Fruit fly (Drosophila melanogaster) whole organism, embryonic: ENCODE data around the gene CG18262.

ENCODE experiments used
- B-H1 ChIP-seq: fragments of 200-800 bp; sonication (Bioruptor generic); IDR thresholded peaks from 3 replicates; pipeline ENCODE4 v1.3.6; 2022; ENCODE audit warnings: missing biosample characterization, missing genetic modification characterization
- CG10267 ChIP-seq: fragments of 200-800 bp; sonication (Bioruptor generic); optimal IDR thresholded peaks from 2 replicates; lab custom pipeline; 2018; ENCODE audit warnings: missing biosample characterization, mild to moderate bottlenecking, missing genetic modification characterization, moderate library complexity
- CG11398 ChIP-seq: fragments of 200-800 bp; sonication (Bioruptor generic); optimal IDR thresholded peaks from 2 replicates; lab custom pipeline; 2016; ENCODE audit warnings: missing biosample characterization, missing genetic modification characterization
- CG11560 ChIP-seq: fragments of 200-800 bp; sonication (Bioruptor generic); IDR thresholded peaks from 3 replicates; pipeline ENCODE4 v1.3.6; 2022; ENCODE audit warnings: missing biosample characterization, missing genetic modification characterization
- CG12299 ChIP-seq: fragments of 200-800 bp; sonication (Bioruptor generic); optimal IDR thresholded peaks from 2 replicates; lab custom pipeline; 2018; ENCODE audit warnings: missing biosample characterization, mild to moderate bottlenecking, missing genetic modification characterization
- CG13287 ChIP-seq: fragments of 200-800 bp; sonication (Bioruptor generic); IDR thresholded peaks from 2 replicates; pipeline ENCODE4 v1.3.6; 2022; ENCODE audit warnings: missing biosample characterization, missing genetic modification characterization; ENCODE audit not compliant: partially characterized antibody
- CG13296 ChIP-seq: fragments of 200-800 bp; sonication (Bioruptor generic); optimal IDR thresholded peaks from 3 replicates; lab custom pipeline; 2018; ENCODE audit warnings: missing biosample characterization, mild to moderate bottlenecking, missing genetic modification characterization
- CG14860 ChIP-seq: fragments of 200-800 bp; sonication (Bioruptor generic); IDR thresholded peaks from 3 replicates; pipeline ENCODE4 v1.3.6; 2022; ENCODE audit warnings: missing biosample characterization, missing genetic modification characterization; ENCODE audit not compliant: partially characterized antibody
- CG16813 ChIP-seq: fragments of 200-800 bp; sonication (Bioruptor generic); IDR thresholded peaks from 3 replicates; pipeline ENCODE4 v1.3.6; 2022; ENCODE audit warnings: missing biosample characterization, missing genetic modification characterization; ENCODE audit not compliant: partially characterized antibody
- CG17802 ChIP-seq: fragments of 200-800 bp; sonication (Bioruptor generic); optimal IDR thresholded peaks from 2 replicates; lab custom pipeline; 2018; ENCODE audit warnings: missing biosample characterization, mild to moderate bottlenecking, missing genetic modification characterization, moderate library complexity
- CG3407 ChIP-seq: fragments of 200-800 bp; sonication (Bioruptor generic); optimal IDR thresholded peaks from 2 replicates; lab custom pipeline; 2018; ENCODE audit warnings: missing biosample characterization, mild to moderate bottlenecking, missing genetic modification characterization
- CG6272 ChIP-seq: fragments of 200-800 bp; sonication (Bioruptor generic); IDR thresholded peaks from 2 replicates; pipeline ENCODE4 v1.3.6; 2022; ENCODE audit warnings: missing biosample characterization, missing genetic modification characterization
- CG6791 ChIP-seq: fragments of 200-800 bp; sonication (Bioruptor generic); IDR thresholded peaks from 3 replicates; pipeline ENCODE4 v1.3.6; 2022; ENCODE audit warnings: missing biosample characterization, missing genetic modification characterization; ENCODE audit not compliant: partially characterized antibody
- CG9797 ChIP-seq: fragments of 200-800 bp; sonication (Bioruptor generic); optimal IDR thresholded peaks from 3 replicates; lab custom pipeline; 2018; ENCODE audit warnings: missing biosample characterization, mild to moderate bottlenecking, missing genetic modification characterization
- Dbx ChIP-seq: fragments of 200-800 bp; sonication (Bioruptor generic); IDR thresholded peaks from 3 replicates; pipeline ENCODE4 v1.3.6; 2022; ENCODE audit warnings: missing biosample characterization, missing genetic modification characterization
- Doc3 ChIP-seq: fragments of 200-800 bp; sonication (Bioruptor generic); IDR thresholded peaks from 3 replicates; pipeline ENCODE4 v1.3.6; 2022; ENCODE audit warnings: missing biosample characterization, missing genetic modification characterization; ENCODE audit not compliant: partially characterized antibody
- ERR ChIP-seq: fragments of 200-800 bp; sonication (Bioruptor generic); optimal IDR thresholded peaks from 2 replicates; lab custom pipeline; 2016; ENCODE audit warnings: missing biosample characterization, missing genetic modification characterization
- Ets65A ChIP-seq: fragments of 200-800 bp; sonication (Bioruptor generic); peaks from one replicate; lab custom pipeline; 2016; ENCODE audit warnings: missing biosample characterization, missing genetic modification characterization
- HLH4C ChIP-seq: fragments of 200-800 bp; sonication (Bioruptor generic); IDR thresholded peaks from 3 replicates; pipeline ENCODE4 v1.3.6; 2022; ENCODE audit warnings: missing biosample characterization, missing genetic modification characterization; ENCODE audit not compliant: partially characterized antibody
- Mes4 ChIP-seq: fragments of 200-800 bp; sonication (Bioruptor generic); optimal IDR thresholded peaks from 2 replicates; lab custom pipeline; 2016; ENCODE audit warnings: missing biosample characterization, missing genetic modification characterization
- Optix ChIP-seq: fragments of 200-800 bp; sonication (Bioruptor generic); IDR thresholded peaks from 3 replicates; pipeline ENCODE4 v1.3.6; 2022; ENCODE audit warnings: missing biosample characterization, missing genetic modification characterization
- Vsx1 ChIP-seq: fragments of 200-800 bp; sonication (Bioruptor generic); optimal IDR thresholded peaks from 2 replicates; lab custom pipeline; 2017; ENCODE audit warnings: missing biosample characterization, mild to moderate bottlenecking, missing genetic modification characterization, missing genetic modification reagents
- amos ChIP-seq: fragments of 200-800 bp; sonication (Bioruptor generic); IDR thresholded peaks from 2 replicates; pipeline ENCODE4 v1.3.6; 2022; ENCODE audit warnings: missing biosample characterization, missing genetic modification characterization; ENCODE audit not compliant: partially characterized antibody
- dan ChIP-seq: fragments of 200-800 bp; sonication (Bioruptor generic); IDR thresholded peaks from 2 replicates; pipeline ENCODE4 v1.3.6; 2022; ENCODE audit warnings: missing biosample characterization, missing genetic modification characterization
- dpn ChIP-seq, 2 experiments: fragments of 200-800 bp; sonication (Bioruptor generic); optimal IDR thresholded peaks; 3 replicates each; lab custom pipeline; 2016; ENCODE audit warnings: missing biosample characterization in 2 of 2, missing genetic modification characterization in 2 of 2
- exex ChIP-seq: fragments of 200-800 bp; sonication (Bioruptor generic); optimal IDR thresholded peaks from 4 replicates; lab custom pipeline; 2018; ENCODE audit warnings: missing biosample characterization, mild to moderate bottlenecking, missing genetic modification characterization, moderate library complexity
- fd3F ChIP-seq: fragments of 200-800 bp; sonication (Bioruptor generic); optimal IDR thresholded peaks from 2 replicates; lab custom pipeline; 2018; ENCODE audit warnings: missing biosample characterization, mild to moderate bottlenecking, missing genetic modification characterization, moderate library complexity
- gro ChIP-seq: fragments of 200-800 bp; sonication (Bioruptor generic); optimal IDR thresholded peaks from 2 replicates; lab custom pipeline; 2016; ENCODE audit warnings: missing biosample characterization, missing genetic modification characterization
- klu ChIP-seq: fragments of 200-800 bp; sonication (Bioruptor generic); IDR thresholded peaks from 2 replicates; pipeline ENCODE4 v1.3.6; 2022; ENCODE audit warnings: missing biosample characterization, missing genetic modification characterization
- lilli ChIP-seq: fragments of 200-800 bp; sonication (Bioruptor generic); optimal IDR thresholded peaks from 3 replicates; lab custom pipeline; 2016; ENCODE audit warnings: missing biosample characterization, missing genetic modification characterization
- nau ChIP-seq: fragments of 200-800 bp; sonication (Bioruptor generic); optimal IDR thresholded peaks from 3 replicates; lab custom pipeline; 2017; ENCODE audit warnings: missing biosample characterization, mild to moderate bottlenecking, missing genetic modification characterization, missing genetic modification reagents
- pfk ChIP-seq: fragments of 200-800 bp; sonication (Bioruptor generic); optimal IDR thresholded peaks from 2 replicates; lab custom pipeline; 2018; ENCODE audit warnings: missing biosample characterization, mild to moderate bottlenecking, missing genetic modification characterization, moderate library complexity
- pum ChIP-seq: fragments of 200-800 bp; sonication (Bioruptor generic); optimal IDR thresholded peaks from 2 replicates; lab custom pipeline; 2016; ENCODE audit warnings: missing biosample characterization, missing genetic modification characterization
- sc ChIP-seq, 3 experiments: fragments of >200 bp in 2 of 3; fragments of 200-800 bp in 1 of 3; sonication (Bioruptor generic) in 1 of 3; optimal IDR thresholded peaks; 2 replicates in 2 of 3; 3 replicates in 1 of 3; lab custom pipeline; 2017; ENCODE audit warnings: mild to moderate bottlenecking in 1 of 3, missing biosample characterization in 1 of 3, missing genetic modification characterization in 1 of 3, missing genetic modification reagents in 1 of 3
- slbo ChIP-seq: fragments of 200-800 bp; sonication (Bioruptor generic); IDR thresholded peaks from 2 replicates; pipeline ENCODE4 v1.3.6; 2022; ENCODE audit warnings: missing biosample characterization, missing genetic modification characterization
- stwl ChIP-seq: fragments of 200-800 bp; sonication (Bioruptor generic); optimal IDR thresholded peaks from 3 replicates; lab custom pipeline; 2018; ENCODE audit warnings: missing biosample characterization, mild to moderate bottlenecking, missing genetic modification characterization, moderate library complexity
- sug ChIP-seq: fragments of 200-800 bp; optimal IDR thresholded peaks from 2 replicates; lab custom pipeline; 2019; ENCODE audit warnings: missing biosample characterization, mild to moderate bottlenecking, missing genetic modification characterization, moderate library complexity

CG18262 gene

DNA sequence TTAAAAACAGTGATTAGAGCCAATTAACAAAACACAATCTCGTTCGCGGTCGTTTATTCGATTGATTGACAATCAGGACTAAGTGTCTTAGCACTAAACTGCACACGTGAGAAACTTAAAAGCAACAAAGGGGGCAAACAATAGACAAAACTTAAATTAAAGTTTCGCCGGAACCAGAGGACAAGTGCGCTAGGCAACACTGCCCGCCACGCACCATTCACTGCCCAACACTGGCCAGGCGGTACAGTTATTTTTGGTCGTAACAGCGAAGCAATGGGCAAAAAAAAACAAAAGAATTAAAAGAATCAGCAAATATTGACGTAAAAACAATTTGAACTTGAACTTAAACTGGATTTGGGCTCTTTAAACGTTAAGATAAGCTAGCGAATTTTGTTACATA, 15.5 kb upstream of the CG18262 start:
- TF ChIP-seq CG11398 (GFP tag; lab: Kevin White, UChicago) = no peak
- TF ChIP-seq CG10267 (tag; lab: Kevin White, UChicago) = peak; percentile 21
- no peak for TF ChIP-seq dpn (GFP tag; optimal IDR thresholded peaks at IDR 0.05; lab: Kevin White, UChicago)
- peak; percentile 45; the same call in 1 of the 3 replicates for TF ChIP-seq CG6791
- TF ChIP-seq Optix (GFP tag; lab: Robert Waterston, UW) = no peak
- no peak for TF ChIP-seq slbo
- TF ChIP-seq Ets65A (GFP tag; lab: Kevin White, UChicago) = no peak
- no peak for TF ChIP-seq Dbx
- 0 out of 3 replicates have a peak, but pooled peaks have one; percentile 31 for TF ChIP-seq CG14860
- TF ChIP-seq gro = no peak
- no peak for TF ChIP-seq pum (GFP tag; lab: Kevin White, UChicago)
- TF ChIP-seq stwl = peak; percentile 98
- 0 out of 3 replicates have a peak, but pooled peaks have one; percentile 26 for TF ChIP-seq Doc3
- TF ChIP-seq HLH4C (GFP tag; lab: Robert Waterston, UW) = no peak
- no peak for TF ChIP-seq fd3F (GFP tag; lab: Kevin White, UChicago)
- TF ChIP-seq CG13287 (GFP tag; lab: Robert Waterston, UW) = peak; percentile 45; the same call in 1 of the 2 replicates
- TF ChIP-seq CG16813 (GFP tag; lab: Robert Waterston, UW) = peak; percentile 17; the same call in 1 of the 3 replicates
- TF ChIP-seq CG6272 (GFP tag; lab: Robert Waterston, UW) = no peak
- TF ChIP-seq amos (GFP tag; lab: Robert Waterston, UW) = 0 out of 2 replicates have a peak, but pooled peaks have one; percentile 10
- TF ChIP-seq CG13296 (GFP tag; lab: Kevin White, UChicago) = no peak
- no peak for TF ChIP-seq CG9797 (GFP tag; lab: Kevin White, UChicago)
- TF ChIP-seq lilli (GFP tag; lab: Kevin White, UChicago) = no peak
- TF ChIP-seq, all 482 proteins: peak for 8

DNA sequence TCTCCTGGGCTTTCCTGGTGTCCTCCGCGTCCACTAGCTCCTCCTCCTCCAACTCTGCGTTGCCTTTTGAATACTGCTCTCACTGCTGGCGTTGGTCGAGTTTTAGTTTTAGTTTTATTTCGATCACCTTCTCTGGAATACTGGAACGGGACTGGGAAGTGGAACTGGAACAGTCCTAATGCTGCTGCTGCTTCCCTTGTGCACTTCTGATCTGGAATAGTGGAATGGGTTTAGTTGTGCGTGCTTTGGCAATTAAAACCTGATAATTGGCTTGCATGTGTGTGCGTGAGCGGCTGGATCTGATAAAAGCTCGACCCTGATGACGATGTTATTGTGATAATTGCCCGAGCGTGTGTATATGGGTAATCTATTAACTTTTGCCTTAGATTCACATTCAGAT, 12.0 kb upstream of the CG18262 start:
- TF ChIP-seq CG17802 = peak; percentile 28
- TF ChIP-seq nau (GFP tag; lab: Kevin White, UChicago) = no peak
- peak; percentile 2 for TF ChIP-seq sug (tag; lab: Kevin White, UChicago)
- TF ChIP-seq pfk (GFP tag; lab: Kevin White, UChicago) = peak; percentile 92
- TF ChIP-seq exex (tag; lab: Kevin White, UChicago) = peak; percentile 73
- TF ChIP-seq CG11560 = no peak
- no peak for TF ChIP-seq B-H1
- TF ChIP-seq CG12299 (tag; lab: Kevin White, UChicago) = no peak
- TF ChIP-seq klu (GFP tag; lab: Robert Waterston, UW) = no peak
- no peak for TF ChIP-seq CG3407 (GFP tag; lab: Kevin White, UChicago)
- TF ChIP-seq Mes4 (GFP tag; lab: Kevin White, UChicago) = no peak
- TF ChIP-seq Vsx1 (GFP tag; lab: Kevin White, UChicago) = peak; percentile 42
- TF ChIP-seq ERR (GFP tag; lab: Kevin White, UChicago) = no peak
- TF ChIP-seq dan (GFP tag; lab: Robert Waterston, UW) = no peak
- no peak for TF ChIP-seq sc (optimal IDR thresholded peaks at IDR 0.05; lab: Kevin White, UChicago)
- TF ChIP-seq sc (GFP tag; optimal IDR thresholded peaks at IDR 0.05; lab: Kevin White, UChicago) = no peak
